Worm (Caenorhabditis elegans) whole organism, L1 larva: ENCODE measurements around the gene lbp-2.

ENCODE experiments used
- C04F5.9 ChIP-seq: sonication (generic microtip); optimal IDR thresholded peaks from 2 replicates; lab custom pipeline; 2016; ENCODE audit warnings: missing genetic modification characterization, missing compliant biosample characterization
- C34B4.2 ChIP-seq: sonication (generic microtip); optimal IDR thresholded peaks from 2 replicates; lab custom pipeline; 2017; ENCODE audit warnings: mild to moderate bottlenecking, missing genetic modification characterization, missing compliant biosample characterization
- Y116A8C.19 ChIP-seq: sonication (generic microtip); optimal IDR thresholded peaks from 2 replicates; lab custom pipeline; 2016; ENCODE audit warnings: missing compliant biosample characterization, missing genetic modification characterization, borderline replicate concordance
- ama-1 ChIP-seq: fragments of 150-350 bp; optimal IDR thresholded peaks from 2 replicates; lab custom pipeline; 2014
- blmp-1 ChIP-seq: fragments of 150-350 bp; optimal IDR thresholded peaks from 2 replicates; lab custom pipeline; 2014; ENCODE audit warnings: missing biosample characterization, missing genetic modification characterization
- ceh-90 ChIP-seq: sonication (generic microtip); optimal IDR thresholded peaks from 2 replicates; lab custom pipeline; 2016; ENCODE audit warnings: missing genetic modification characterization, missing compliant biosample characterization
- dsc-1 ChIP-seq: sonication (generic microtip); optimal IDR thresholded peaks from 2 replicates; lab custom pipeline; 2016; ENCODE audit warnings: mild to moderate bottlenecking, missing genetic modification characterization, missing compliant biosample characterization
- efl-1 ChIP-seq, 4 experiments: fragments of 150-350 bp; optimal IDR thresholded peaks in 3 of 4; peaks in 1 of 4; 1 replicate in 1 of 4; 2 replicates in 3 of 4; lab custom pipeline; 2014; ENCODE audit warnings: missing biosample characterization in 2 of 4, missing genetic modification characterization in 2 of 4, missing genetic modification reagents in 2 of 4
- efl-3 ChIP-seq: fragments of 200-800 bp; sonication (Bioruptor generic); optimal IDR thresholded peaks from 2 replicates; lab custom pipeline; 2018; ENCODE audit warnings: mild to moderate bottlenecking, missing genetic modification characterization, missing compliant biosample characterization
- elt-2 ChIP-seq: sonication (generic microtip); optimal IDR thresholded peaks from 2 replicates; lab custom pipeline; 2016; ENCODE audit warnings: missing genetic modification characterization, mild to moderate bottlenecking, inconsistent platforms, missing compliant biosample characterization, missing genetic modification reagents
- elt-3 ChIP-seq, 6 experiments: fragments of 150-350 bp in 1 of 6; sonication (generic microtip); optimal IDR thresholded peaks; 2 replicates each; lab custom pipeline; 2017 to 2018; ENCODE audit warnings: missing biosample characterization in 6 of 6, missing genetic modification characterization in 6 of 6, inconsistent platforms in 1 of 6
- ets-5 ChIP-seq: fragments of 200-800 bp; sonication (Bioruptor generic); IDR thresholded peaks from 2 replicates; pipeline ENCODE4 v1.3.6; 2022; ENCODE audit warnings: missing genetic modification characterization, missing compliant biosample characterization
- fkh-10 ChIP-seq: sonication (generic microtip); optimal IDR thresholded peaks from 2 replicates; lab custom pipeline; 2017; ENCODE audit warnings: missing biosample characterization, missing genetic modification reagents, missing genetic modification characterization
- fkh-4 ChIP-seq: sonication (generic microtip); optimal IDR thresholded peaks from 2 replicates; lab custom pipeline; 2016; ENCODE audit warnings: missing compliant biosample characterization, missing genetic modification characterization, borderline replicate concordance
- grh-1 ChIP-seq: fragments of 200-800 bp; sonication (Bioruptor generic); IDR thresholded peaks from 2 replicates; pipeline ENCODE4 v1.3.6; 2022; ENCODE audit warnings: missing genetic modification reagents, missing genetic modification characterization, missing compliant biosample characterization
- lin-13 ChIP-seq: fragments of 150-350 bp; optimal IDR thresholded peaks from 2 replicates; lab custom pipeline; 2014; ENCODE audit warnings: missing biosample characterization, missing genetic modification reagents, missing genetic modification characterization
- lin-14 ChIP-seq: fragments of 200-800 bp; sonication (Bioruptor generic); optimal IDR thresholded peaks from 2 replicates; lab custom pipeline; 2018; ENCODE audit warnings: mild to moderate bottlenecking, missing genetic modification characterization, moderate library complexity, missing compliant biosample characterization
- lin-15B ChIP-seq: fragments of 150-350 bp; sonication (generic microtip); optimal IDR thresholded peaks from 3 replicates; lab custom pipeline; 2014; ENCODE audit warnings: missing biosample characterization, missing genetic modification characterization
- lin-35 ChIP-seq, 2 experiments: fragments of 150-350 bp; optimal IDR thresholded peaks; 2 replicates each; lab custom pipeline; 2014; ENCODE audit warnings: missing biosample characterization in 2 of 2, missing genetic modification characterization in 2 of 2, missing genetic modification reagents in 2 of 2
- mab-9 ChIP-seq: fragments of 200-800 bp; sonication (Bioruptor generic); IDR thresholded peaks from 2 replicates; pipeline ENCODE4 v1.3.6; 2022; ENCODE audit warnings: missing genetic modification reagents, missing genetic modification characterization, missing compliant biosample characterization
- mdl-1 ChIP-seq, 2 experiments: fragments of 150-350 bp; optimal IDR thresholded peaks; 2 replicates each; lab custom pipeline; 2014 to 2017; ENCODE audit warnings: missing biosample characterization in 2 of 2, missing genetic modification characterization in 2 of 2, inconsistent platforms in 1 of 2
- mef-2 ChIP-seq: fragments of 150-350 bp; optimal IDR thresholded peaks from 2 replicates; lab custom pipeline; 2014; ENCODE audit warnings: missing biosample characterization, missing genetic modification characterization
- mep-1 ChIP-seq: fragments of 150-350 bp; optimal IDR thresholded peaks from 2 replicates; lab custom pipeline; 2014; ENCODE audit warnings: missing biosample characterization, missing genetic modification characterization
- nhr-11 ChIP-seq: fragments of 150-350 bp; optimal IDR thresholded peaks from 2 replicates; lab custom pipeline; 2014; ENCODE audit warnings: missing biosample characterization, missing genetic modification characterization
- nhr-20 ChIP-seq: sonication (generic microtip); optimal IDR thresholded peaks from 2 replicates; lab custom pipeline; 2016; ENCODE audit warnings: mild to moderate bottlenecking, missing genetic modification characterization, missing compliant biosample characterization
- nhr-237 ChIP-seq: fragments of 150-350 bp; optimal IDR thresholded peaks from 2 replicates; lab custom pipeline; 2014; ENCODE audit warnings: missing biosample characterization, missing genetic modification characterization
- nhr-76 ChIP-seq: sonication (generic microtip); optimal IDR thresholded peaks from 2 replicates; lab custom pipeline; 2017; ENCODE audit warnings: missing biosample characterization, missing genetic modification characterization
- nhr-77 ChIP-seq: fragments of 150-350 bp; optimal IDR thresholded peaks from 2 replicates; lab custom pipeline; 2014; ENCODE audit warnings: missing biosample characterization, missing genetic modification characterization
- nhr-85 ChIP-seq: sonication (generic microtip); peaks from one replicate; lab custom pipeline; 2016; ENCODE audit warnings: missing genetic modification characterization, inconsistent platforms, missing compliant biosample characterization
- pag-3 ChIP-seq: sonication (generic microtip); optimal IDR thresholded peaks from 2 replicates; lab custom pipeline; 2017; ENCODE audit warnings: missing genetic modification characterization, mild to moderate bottlenecking, missing compliant biosample characterization, antibody characterized with exemption, borderline replicate concordance; ENCODE audit not compliant: insufficient read depth
- pqm-1 ChIP-seq: sonication (generic microtip); optimal IDR thresholded peaks from 3 replicates; lab custom pipeline; 2017; ENCODE audit warnings: missing biosample characterization, missing genetic modification characterization
- rnt-1 ChIP-seq: sonication (generic microtip); optimal IDR thresholded peaks from 2 replicates; lab custom pipeline; 2016; ENCODE audit warnings: mild to moderate bottlenecking, missing genetic modification characterization, moderate library complexity, missing compliant biosample characterization
- snu-23 ChIP-seq: sonication (generic microtip); optimal IDR thresholded peaks from 2 replicates; lab custom pipeline; 2016; ENCODE audit warnings: missing genetic modification characterization, missing compliant biosample characterization
- xbp-1 ChIP-seq: sonication (generic microtip); optimal IDR thresholded peaks from 2 replicates; lab custom pipeline; 2016; ENCODE audit warnings: missing genetic modification characterization, missing compliant biosample characterization
- ztf-4 ChIP-seq: fragments of 150-350 bp; optimal IDR thresholded peaks from 2 replicates; lab custom pipeline; 2014; ENCODE audit warnings: missing biosample characterization, missing genetic modification characterization

Gene lbp-2

DNA sequence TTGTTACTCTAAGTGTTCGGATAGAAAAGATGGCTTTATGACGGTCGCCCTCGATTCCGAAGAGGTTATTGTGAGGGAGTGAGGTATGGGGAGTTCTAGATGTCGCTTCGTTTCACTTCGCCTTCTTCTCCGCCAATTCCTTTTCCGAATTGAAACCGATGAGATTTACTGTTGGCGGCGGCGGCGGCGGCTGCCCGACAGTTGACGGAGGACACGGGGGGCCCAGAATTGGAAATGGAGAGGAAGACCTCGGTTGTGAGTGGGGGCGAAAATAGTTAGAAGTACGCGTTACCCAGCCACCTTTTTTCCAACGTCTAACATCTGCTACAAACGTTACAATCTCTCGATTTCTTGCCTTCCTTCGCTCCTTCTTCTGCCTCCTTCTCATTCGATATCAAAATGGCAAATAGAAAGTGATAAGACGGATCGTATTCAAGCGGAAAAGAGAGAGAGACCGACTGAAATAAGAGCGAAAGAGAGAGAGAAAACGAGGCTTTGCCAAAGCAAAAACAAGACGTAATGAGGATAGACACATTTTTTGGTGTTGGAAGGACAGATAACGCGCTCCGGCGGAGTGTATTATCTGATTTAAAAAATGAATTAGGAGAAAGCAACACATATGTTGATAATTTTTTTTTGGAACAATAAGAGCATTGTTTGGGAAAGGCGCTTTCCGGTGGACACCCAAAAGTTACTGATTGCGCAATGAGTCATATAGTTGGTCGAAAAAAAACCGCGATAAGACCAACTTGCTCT, 42.2 kb upstream of the lbp-2 start:
- TF ChIP-seq pag-3 = peak; percentile 60
- TF ChIP-seq ama-1 (lab: Kevin White, UChicago) = no peak
- TF ChIP-seq C04F5.9 (tag; lab: Kevin White, UChicago) = no peak
- peak; percentile 83 for TF ChIP-seq blmp-1 (tag; lab: Kevin White, UChicago)
- no peak for TF ChIP-seq lin-15B
- TF ChIP-seq elt-2 (tag; lab: Kevin White, UChicago) = peak; percentile 61
- no peak for TF ChIP-seq nhr-20 (tag; lab: Kevin White, UChicago)
- TF ChIP-seq efl-1 (optimal IDR thresholded peaks at IDR 0.05; lab: Kevin White, UChicago) = no peak
- peak in 1 of 2 experiments; percentile 69 for TF ChIP-seq efl-1 (GFP tag; optimal IDR thresholded peaks at IDR 0.05 in 1 of 2; lab: Kevin White, UChicago)
- no peak for TF ChIP-seq lin-13 (GFP tag; lab: Kevin White, UChicago)
- peak in 3 of 6 experiments; percentile 21 to 39 (median 23) for TF ChIP-seq elt-3 (tag; optimal IDR thresholded peaks at IDR 0.05; lab: Kevin White, UChicago)
- peak; percentile 7 for TF ChIP-seq snu-23 (GFP tag; lab: Kevin White, UChicago)
- no peak for TF ChIP-seq mdl-1 (tag; optimal IDR thresholded peaks at IDR 0.05; lab: Kevin White, UChicago)
- TF ChIP-seq lin-14 (GFP tag; lab: Kevin White, UChicago) = peak; percentile 24
- TF ChIP-seq fkh-4 (tag; lab: Kevin White, UChicago) = no peak

DNA sequence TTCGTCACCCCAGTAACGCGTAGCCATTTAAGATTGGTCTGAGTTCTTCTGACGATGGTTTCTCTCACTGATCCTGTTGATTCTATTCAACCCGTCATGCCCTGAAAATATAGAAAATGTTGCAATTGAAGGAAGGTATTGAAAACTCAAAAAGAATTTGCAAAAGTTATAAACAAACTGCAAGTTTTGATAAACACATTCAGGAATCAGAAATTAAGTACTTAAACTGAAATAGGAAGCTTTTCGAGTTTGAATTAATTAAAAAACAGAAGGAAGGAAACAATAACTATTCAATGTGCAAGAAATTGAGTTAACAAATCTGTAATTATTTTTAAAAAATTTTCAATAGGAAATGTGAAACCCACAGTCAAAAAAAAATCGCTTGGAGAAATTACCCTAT, 40.1 kb upstream of the lbp-2 start, which contains the start of gene rgl-1:
Gene rgl-1 (minus strand): TSS at position 101 of the 400 bp plus-strand sequence.
- TF ChIP-seq nhr-237 (tag; lab: Kevin White, UChicago) = no peak
- no peak for TF ChIP-seq mab-9 (GFP tag; lab: Robert Waterston, UW)
- no peak for TF ChIP-seq nhr-11 (tag; lab: Kevin White, UChicago)
- no peak for TF ChIP-seq pqm-1 (tag; lab: Kevin White, UChicago)
- no peak for TF ChIP-seq nhr-85 (tag; lab: Kevin White, UChicago)
- no peak for TF ChIP-seq xbp-1 (tag; lab: Kevin White, UChicago)
- TF ChIP-seq fkh-10 (GFP tag; lab: Kevin White, UChicago) = no peak
- no peak for TF ChIP-seq Y116A8C.19 (tag; lab: Kevin White, UChicago)
- no peak for TF ChIP-seq nhr-76 (tag; lab: Kevin White, UChicago)

DNA sequence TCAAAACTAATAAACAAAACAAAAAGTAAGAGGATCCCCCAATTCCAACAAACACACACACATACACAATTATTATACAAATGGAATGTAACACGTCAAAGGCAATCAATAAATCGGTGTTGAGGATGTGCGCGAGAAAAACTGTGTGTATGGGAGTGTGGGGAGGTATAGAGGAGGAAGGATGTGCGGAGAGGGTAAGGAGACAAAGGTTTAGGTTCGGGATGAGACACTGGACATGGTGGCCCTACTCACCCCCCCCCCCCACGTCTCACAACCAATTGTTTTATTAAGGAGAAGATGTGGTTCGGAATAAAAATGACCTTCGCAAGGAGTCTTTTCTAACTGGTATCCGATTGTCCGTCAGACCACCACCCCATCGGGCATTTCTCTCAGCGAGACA, 37.3 kb upstream of the lbp-2 start:
- TF ChIP-seq lin-14 (GFP tag; lab: Kevin White, UChicago) (peak; percentile 20), mdl-1 (tag; optimal IDR thresholded peaks at IDR 0.05; lab: Kevin White, UChicago) (no peak), fkh-4 (tag; lab: Kevin White, UChicago) (no peak), mep-1 (tag; lab: Kevin White, UChicago) (peak; percentile 23)
- TF ChIP-seq, all 84 proteins: peak for 2

DNA sequence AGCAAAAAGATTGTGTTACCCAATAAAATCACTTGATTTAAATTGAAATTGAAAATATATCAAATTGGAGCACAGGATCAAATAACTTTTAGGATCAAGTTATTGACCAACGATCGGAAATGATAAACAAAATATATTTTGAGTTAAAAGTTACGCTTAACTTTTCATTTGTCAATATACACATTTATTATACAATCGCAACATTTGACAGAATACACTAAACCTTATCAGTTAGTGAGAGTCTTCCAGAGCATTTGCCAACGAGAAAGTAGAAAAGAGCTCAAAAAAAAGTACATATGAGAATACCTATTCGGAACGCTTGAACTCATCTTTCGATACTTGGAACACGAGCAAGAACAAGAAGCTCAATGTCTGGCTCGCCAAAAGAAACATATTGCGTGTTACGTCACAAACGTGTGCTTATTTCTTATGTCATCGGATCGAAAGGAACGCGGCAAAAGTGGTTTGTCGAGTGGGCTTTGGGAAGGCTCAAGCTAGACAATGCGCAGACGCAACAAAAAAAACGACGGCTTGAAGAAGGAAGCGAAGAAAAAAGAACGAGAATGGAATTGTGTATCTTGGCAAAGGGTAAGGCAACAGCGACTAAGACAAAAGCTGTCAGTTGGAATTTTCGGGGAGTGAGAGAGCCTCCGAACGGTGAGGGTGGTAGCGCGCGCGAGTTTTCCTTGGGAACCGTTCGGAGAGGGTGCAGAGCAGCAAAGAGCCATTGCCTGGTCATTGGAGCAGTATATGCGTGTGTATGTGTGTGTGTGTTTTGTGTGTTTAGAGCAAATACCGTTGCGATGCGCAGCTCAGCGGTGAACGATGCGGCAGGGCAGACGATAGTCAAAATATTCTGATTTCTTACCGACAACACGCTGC, 33.8 kb upstream of the lbp-2 start:
- TF ChIP-seq dsc-1 (tag; lab: Kevin White, UChicago) (no peak), snu-23 (GFP tag; lab: Kevin White, UChicago) (no peak), ets-5 (GFP tag; lab: Robert Waterston, UW) (no peak), C04F5.9 (tag; lab: Kevin White, UChicago) (no peak), mef-2 (tag; lab: Kevin White, UChicago) (no peak), nhr-20 (tag; lab: Kevin White, UChicago) (no peak), mdl-1 (tag; optimal IDR thresholded peaks at IDR 0.05; lab: Kevin White, UChicago) (no peak), C34B4.2 (no peak), nhr-77 (tag; lab: Kevin White, UChicago) (no peak), ztf-4 (tag; lab: Kevin White, UChicago) (no peak), ceh-90 (tag; lab: Kevin White, UChicago) (no peak), grh-1 (GFP tag; lab: Robert Waterston, UW) (no peak), efl-3 (GFP tag; lab: Kevin White, UChicago) (no peak), lin-14 (GFP tag; lab: Kevin White, UChicago) (no peak), lin-35 (GFP tag; optimal IDR thresholded peaks at IDR 0.05; lab: Kevin White, UChicago) (no peak), rnt-1 (tag; lab: Kevin White, UChicago) (no peak), lin-13 (GFP tag; lab: Kevin White, UChicago) (no peak)
